Worm (Caenorhabditis elegans) whole organism, L1 larva: ENCODE data around the gene ZC412.10.

Source experiments
- C04F5.9 ChIP-seq: sonication (generic microtip); optimal IDR thresholded peaks from 2 replicates; lab custom pipeline; 2016; ENCODE audit warnings: missing genetic modification characterization, missing compliant biosample characterization
- ama-1 ChIP-seq: fragments of 150-350 bp; optimal IDR thresholded peaks from 2 replicates; lab custom pipeline; 2014
- blmp-1 ChIP-seq: fragments of 150-350 bp; optimal IDR thresholded peaks from 2 replicates; lab custom pipeline; 2014; ENCODE audit warnings: missing biosample characterization, missing genetic modification characterization
- ceh-63 ChIP-seq: fragments of 200-800 bp; sonication (Bioruptor generic); optimal IDR thresholded peaks from 2 replicates; lab custom pipeline; 2018; ENCODE audit warnings: mild to moderate bottlenecking, missing genetic modification characterization, missing compliant biosample characterization
- ceh-82 ChIP-seq, 3 experiments: fragments of 150-350 bp in 1 of 3; sonication (generic microtip) in 2 of 3; optimal IDR thresholded peaks; 2 replicates each; lab custom pipeline; 2014 to 2017; ENCODE audit warnings: missing biosample characterization in 3 of 3, missing genetic modification characterization in 3 of 3
- efl-1 ChIP-seq, 4 experiments: fragments of 150-350 bp; optimal IDR thresholded peaks in 3 of 4; peaks in 1 of 4; 1 replicate in 1 of 4; 2 replicates in 3 of 4; lab custom pipeline; 2014; ENCODE audit warnings: missing biosample characterization in 2 of 4, missing genetic modification characterization in 2 of 4, missing genetic modification reagents in 2 of 4
- efl-3 ChIP-seq: fragments of 200-800 bp; sonication (Bioruptor generic); optimal IDR thresholded peaks from 2 replicates; lab custom pipeline; 2018; ENCODE audit warnings: mild to moderate bottlenecking, missing genetic modification characterization, missing compliant biosample characterization
- egl-27 ChIP-seq, 2 experiments: fragments of 150-350 bp in 1 of 2; sonication (generic microtip); optimal IDR thresholded peaks; 3 replicates each; lab custom pipeline; 2017 to 2018; ENCODE audit warnings: missing biosample characterization in 2 of 2, missing genetic modification characterization in 2 of 2, missing genetic modification reagents in 2 of 2
- elt-2 ChIP-seq: sonication (generic microtip); optimal IDR thresholded peaks from 2 replicates; lab custom pipeline; 2016; ENCODE audit warnings: missing genetic modification characterization, mild to moderate bottlenecking, inconsistent platforms, missing compliant biosample characterization, missing genetic modification reagents
- ets-5 ChIP-seq: fragments of 200-800 bp; sonication (Bioruptor generic); IDR thresholded peaks from 2 replicates; pipeline ENCODE4 v1.3.6; 2022; ENCODE audit warnings: missing genetic modification characterization, missing compliant biosample characterization
- fkh-4 ChIP-seq: sonication (generic microtip); optimal IDR thresholded peaks from 2 replicates; lab custom pipeline; 2016; ENCODE audit warnings: missing compliant biosample characterization, missing genetic modification characterization, borderline replicate concordance
- fkh-8 ChIP-seq: sonication (generic microtip); optimal IDR thresholded peaks from 2 replicates; lab custom pipeline; 2016; ENCODE audit warnings: mild to moderate bottlenecking, missing genetic modification characterization, missing compliant biosample characterization
- hlh-17 ChIP-seq: fragments of 200-800 bp; sonication (Bioruptor generic); optimal IDR thresholded peaks from 2 replicates; lab custom pipeline; 2018; ENCODE audit warnings: missing genetic modification characterization, mild to moderate bottlenecking, missing compliant biosample characterization, moderate library complexity, borderline replicate concordance
- hlh-4 ChIP-seq: sonication (generic microtip); optimal IDR thresholded peaks from 2 replicates; lab custom pipeline; 2016; ENCODE audit warnings: mild to moderate bottlenecking, missing genetic modification characterization, missing compliant biosample characterization
- isw-1 ChIP-seq: fragments of 200-800 bp; sonication (Bioruptor generic); IDR thresholded peaks from 2 replicates; pipeline ENCODE4 v1.3.6; 2022; ENCODE audit warnings: missing genetic modification characterization, missing compliant biosample characterization
- lin-13 ChIP-seq: fragments of 150-350 bp; optimal IDR thresholded peaks from 2 replicates; lab custom pipeline; 2014; ENCODE audit warnings: missing biosample characterization, missing genetic modification reagents, missing genetic modification characterization
- lin-14 ChIP-seq: fragments of 200-800 bp; sonication (Bioruptor generic); optimal IDR thresholded peaks from 2 replicates; lab custom pipeline; 2018; ENCODE audit warnings: mild to moderate bottlenecking, missing genetic modification characterization, moderate library complexity, missing compliant biosample characterization
- lin-35 ChIP-seq, 2 experiments: fragments of 150-350 bp; optimal IDR thresholded peaks; 2 replicates each; lab custom pipeline; 2014; ENCODE audit warnings: missing biosample characterization in 2 of 2, missing genetic modification characterization in 2 of 2, missing genetic modification reagents in 2 of 2
- lin-39 ChIP-seq: fragments of 150-350 bp; optimal IDR thresholded peaks from 2 replicates; lab custom pipeline; 2014; ENCODE audit warnings: missing biosample characterization, missing genetic modification reagents, missing genetic modification characterization
- lsy-2 ChIP-seq, 2 experiments: fragments of 150-350 bp; optimal IDR thresholded peaks; 2 replicates each; lab custom pipeline; 2014; ENCODE audit warnings: missing biosample characterization in 2 of 2, missing genetic modification characterization in 2 of 2
- mdl-1 ChIP-seq, 2 experiments: fragments of 150-350 bp; optimal IDR thresholded peaks; 2 replicates each; lab custom pipeline; 2014 to 2017; ENCODE audit warnings: missing biosample characterization in 2 of 2, missing genetic modification characterization in 2 of 2, inconsistent platforms in 1 of 2
- mef-2 ChIP-seq: fragments of 150-350 bp; optimal IDR thresholded peaks from 2 replicates; lab custom pipeline; 2014; ENCODE audit warnings: missing biosample characterization, missing genetic modification characterization
- nhr-19 ChIP-seq: fragments of 200-800 bp; sonication (Bioruptor generic); conservative IDR thresholded peaks from 2 replicates; pipeline ENCODE4 v1.3.6; 2022; ENCODE audit warnings: missing genetic modification characterization, missing compliant biosample characterization
- nhr-20 ChIP-seq: sonication (generic microtip); optimal IDR thresholded peaks from 2 replicates; lab custom pipeline; 2016; ENCODE audit warnings: mild to moderate bottlenecking, missing genetic modification characterization, missing compliant biosample characterization
- nhr-47 ChIP-seq: sonication (generic microtip); optimal IDR thresholded peaks from 2 replicates; lab custom pipeline; 2016; ENCODE audit warnings: mild to moderate bottlenecking, missing genetic modification characterization, moderate library complexity, missing compliant biosample characterization
- nhr-71 ChIP-seq: sonication (generic microtip); optimal IDR thresholded peaks from 2 replicates; lab custom pipeline; 2016; ENCODE audit warnings: mild to moderate bottlenecking, missing genetic modification characterization, moderate library complexity, missing compliant biosample characterization
- nhr-85 ChIP-seq: sonication (generic microtip); peaks from one replicate; lab custom pipeline; 2016; ENCODE audit warnings: missing genetic modification characterization, inconsistent platforms, missing compliant biosample characterization
- nhr-90 ChIP-seq: sonication (generic microtip); optimal IDR thresholded peaks from 2 replicates; lab custom pipeline; 2016; ENCODE audit warnings: mild to moderate bottlenecking, missing genetic modification characterization, missing compliant biosample characterization; ENCODE audit not compliant: poor library complexity
- rnt-1 ChIP-seq: sonication (generic microtip); optimal IDR thresholded peaks from 2 replicates; lab custom pipeline; 2016; ENCODE audit warnings: mild to moderate bottlenecking, missing genetic modification characterization, moderate library complexity, missing compliant biosample characterization
- skn-1 ChIP-seq: fragments of 150-350 bp; optimal IDR thresholded peaks from 2 replicates; lab custom pipeline; 2014; ENCODE audit warnings: missing biosample characterization, missing genetic modification characterization
- snu-23 ChIP-seq: sonication (generic microtip); optimal IDR thresholded peaks from 2 replicates; lab custom pipeline; 2016; ENCODE audit warnings: missing genetic modification characterization, missing compliant biosample characterization
- sox-4 ChIP-seq: sonication (generic microtip); optimal IDR thresholded peaks from 2 replicates; lab custom pipeline; 2016; ENCODE audit warnings: missing genetic modification characterization, missing compliant biosample characterization
- swsn-7 ChIP-seq: sonication (generic microtip); optimal IDR thresholded peaks from 2 replicates; lab custom pipeline; 2016; ENCODE audit warnings: missing genetic modification characterization, missing compliant biosample characterization
- tbx-2 ChIP-seq: sonication (generic microtip); optimal IDR thresholded peaks from 2 replicates; lab custom pipeline; 2016; ENCODE audit warnings: missing genetic modification characterization, missing compliant biosample characterization
- unc-130 ChIP-seq: fragments of 150-350 bp; optimal IDR thresholded peaks from 2 replicates; lab custom pipeline; 2017; ENCODE audit warnings: missing biosample characterization, missing genetic modification characterization, inconsistent platforms
- unc-86 ChIP-seq: sonication (generic microtip); optimal IDR thresholded peaks from 2 replicates; lab custom pipeline; 2016; ENCODE audit warnings: missing genetic modification characterization, missing compliant biosample characterization
- unc-98 ChIP-seq: fragments of 200-800 bp; sonication (Bioruptor generic); IDR thresholded peaks from 2 replicates; pipeline ENCODE4 v1.3.6; 2022; ENCODE audit warnings: missing genetic modification characterization, missing compliant biosample characterization
- xbp-1 ChIP-seq: sonication (generic microtip); optimal IDR thresholded peaks from 2 replicates; lab custom pipeline; 2016; ENCODE audit warnings: missing genetic modification characterization, missing compliant biosample characterization
- zag-1 ChIP-seq: fragments of 150-350 bp; optimal IDR thresholded peaks from 2 replicates; lab custom pipeline; 2014; ENCODE audit warnings: missing biosample characterization, missing genetic modification characterization
- zip-4 ChIP-seq: fragments of 200-800 bp; sonication (Bioruptor generic); optimal IDR thresholded peaks from 2 replicates; lab custom pipeline; 2018; ENCODE audit warnings: mild to moderate bottlenecking, missing genetic modification characterization, moderate library complexity, missing compliant biosample characterization
- ztf-4 ChIP-seq: fragments of 150-350 bp; optimal IDR thresholded peaks from 2 replicates; lab custom pipeline; 2014; ENCODE audit warnings: missing biosample characterization, missing genetic modification characterization

The ZC412.10 gene

ce11 chrV:14855626-14856025 is 21.0 kb downstream of the ZC412.10 start (continued):
- TF ChIP-seq nhr-20 (tag; lab: Kevin White, UChicago) = peak; percentile 41
- TF ChIP-seq ztf-4 (tag; lab: Kevin White, UChicago) = no peak
- peak; percentile 1 for TF ChIP-seq zip-4
- peak; percentile 47 for TF ChIP-seq unc-130 (tag; lab: Kevin White, UChicago)
- no peak for TF ChIP-seq skn-1 (tag; lab: Kevin White, UChicago)
- no peak for TF ChIP-seq nhr-71 (tag; lab: Kevin White, UChicago)
- no peak for TF ChIP-seq ama-1 (lab: Kevin White, UChicago)
- no peak for TF ChIP-seq lin-39 (tag; lab: Kevin White, UChicago)
- TF ChIP-seq mef-2 = no peak
- no peak for TF ChIP-seq hlh-17
- peak; percentile 6 for TF ChIP-seq swsn-7 (tag; lab: Kevin White, UChicago)
- TF ChIP-seq efl-3 = no peak
- TF ChIP-seq nhr-90 (tag; lab: Kevin White, UChicago) = peak; percentile 55
- TF ChIP-seq sox-4 (tag; lab: Kevin White, UChicago) = no peak
- TF ChIP-seq ceh-82 (tag; optimal IDR thresholded peaks at IDR 0.05; lab: Kevin White, UChicago) = no peak
- TF ChIP-seq lsy-2 (tag; optimal IDR thresholded peaks at IDR 0.05; lab: Kevin White, UChicago) = no peak
- TF ChIP-seq fkh-4 = no peak
- peak; percentile 55 for TF ChIP-seq snu-23 (GFP tag; lab: Kevin White, UChicago)
- TF ChIP-seq mdl-1 (tag; optimal IDR thresholded peaks at IDR 0.05; lab: Kevin White, UChicago) = no peak
- TF ChIP-seq ets-5 (GFP tag; lab: Robert Waterston, UW) = no peak
- no peak for TF ChIP-seq nhr-85 (tag; lab: Kevin White, UChicago)
- no peak for TF ChIP-seq lin-13

DNA sequence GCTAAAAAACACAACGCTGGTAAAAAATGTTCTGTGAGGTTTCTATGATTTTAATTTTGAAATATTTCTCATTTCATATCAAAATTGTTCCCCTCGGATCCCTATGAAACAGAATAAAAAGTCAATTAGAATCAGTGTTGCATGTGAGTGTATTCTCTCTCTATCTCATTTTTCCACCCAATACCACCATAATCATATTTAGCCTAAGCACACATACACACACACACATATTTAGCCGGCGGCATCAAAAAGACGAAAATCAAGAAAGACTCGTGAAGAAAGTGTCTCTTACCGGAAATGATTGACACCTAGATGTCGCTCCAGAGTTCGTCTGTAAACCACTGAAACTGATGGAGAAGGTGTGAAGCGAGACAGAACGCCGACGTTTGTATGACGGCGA is 22.4 kb downstream of the ZC412.10 start:
- TF ChIP-seq lin-14 = peak; percentile 30
- no peak for TF ChIP-seq hlh-4 (tag; lab: Kevin White, UChicago)

- no peak for TF ChIP-seq egl-27 (tag; optimal IDR thresholded peaks at IDR 0.05; lab: Kevin White, UChicago)
Observed at ce11 chrV:14853739-14854138, 22.9 kb downstream of the ZC412.10 start.

ce11 chrV:14852620-14853019 is 24.0 kb downstream of the ZC412.10 start:
- TF ChIP-seq tbx-2 (tag; lab: Kevin White, UChicago) = peak; percentile 5
- no peak for TF ChIP-seq efl-1 (optimal IDR thresholded peaks at IDR 0.05; lab: Kevin White, UChicago)
- TF ChIP-seq efl-1 (GFP tag; optimal IDR thresholded peaks at IDR 0.05 in 1 of 2; lab: Kevin White, UChicago) = peak in 1 of 2 experiments; percentile 70
- no peak for TF ChIP-seq unc-98 (GFP tag; lab: Robert Waterston, UW)
- peak; percentile 55 for TF ChIP-seq lin-14

DNA sequence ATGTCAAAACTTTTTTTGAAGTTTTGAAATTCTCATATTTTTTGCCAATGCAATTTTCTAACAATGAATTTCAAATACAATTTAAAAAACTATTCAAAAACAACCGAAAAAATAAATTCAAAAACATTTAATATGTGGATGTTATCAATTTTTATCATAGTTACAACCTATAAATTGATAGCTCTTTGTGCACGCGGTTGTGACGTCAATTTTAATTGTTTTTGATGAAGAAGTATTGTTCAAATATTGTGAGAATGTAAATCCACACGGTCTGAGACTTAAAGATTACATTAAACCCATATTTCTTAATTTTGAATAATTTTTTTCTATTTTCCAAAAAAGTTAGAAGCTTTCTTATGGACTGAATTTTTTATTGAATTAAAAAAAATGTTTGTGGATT is 24.7 kb downstream of the ZC412.10 start:
- TF ChIP-seq lin-35 (GFP tag; optimal IDR thresholded peaks at IDR 0.05; lab: Kevin White, UChicago) (peak in 1 of 2 experiments; percentile 19), elt-2 (tag; lab: Kevin White, UChicago) (peak; percentile 32), mef-2 (no peak)

DNA sequence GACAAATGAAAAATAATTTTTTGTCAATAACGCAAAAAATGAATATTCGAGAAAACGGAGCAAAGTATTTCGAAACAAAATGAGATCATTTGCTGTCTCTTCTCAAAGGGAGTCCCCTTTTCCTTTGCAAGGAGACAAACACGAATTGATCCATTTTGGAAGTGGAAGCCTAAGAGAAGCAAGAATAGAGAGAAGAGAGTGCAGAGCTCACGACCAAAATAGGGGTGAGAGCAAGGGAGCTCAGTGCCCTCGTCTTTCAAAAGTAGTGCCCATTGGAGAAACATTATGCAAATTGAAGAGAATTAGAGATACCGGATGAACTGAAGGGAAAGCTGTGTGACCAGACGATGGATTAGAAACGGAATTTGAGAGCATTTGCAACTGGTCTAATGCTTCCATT is 25.4 kb downstream of the ZC412.10 start:
- TF ChIP-seq zag-1 (peak; percentile 44), lin-14 (peak; percentile 84), nhr-71 (tag; lab: Kevin White, UChicago) (peak; percentile 45), ceh-63 (GFP tag; lab: Kevin White, UChicago) (no peak), lsy-2 (tag; optimal IDR thresholded peaks at IDR 0.05; lab: Kevin White, UChicago) (peak in 1 of 2 experiments; percentile 12), rnt-1 (tag; lab: Kevin White, UChicago) (peak; percentile 10), unc-98 (GFP tag; lab: Robert Waterston, UW) (no peak), unc-130 (tag; lab: Kevin White, UChicago) (no peak), nhr-47 (tag; lab: Kevin White, UChicago) (peak; percentile 45), swsn-7 (tag; lab: Kevin White, UChicago) (peak; percentile 1), fkh-8 (tag; lab: Kevin White, UChicago) (peak; percentile 37), ztf-4 (tag; lab: Kevin White, UChicago) (no peak), isw-1 (GFP tag; lab: Robert Waterston, UW) (peak; percentile 19; the same call in 1 of the 2 replicates), xbp-1 (tag; lab: Kevin White, UChicago) (peak; percentile 9), ceh-82 (tag; optimal IDR thresholded peaks at IDR 0.05; lab: Kevin White, UChicago) (peak in 2 of 3 experiments; percentile 12 to 45), lin-35 (GFP tag; optimal IDR thresholded peaks at IDR 0.05; lab: Kevin White, UChicago) (peak in 1 of 2 experiments; percentile 40), sox-4 (tag; lab: Kevin White, UChicago) (no peak), tbx-2 (tag; lab: Kevin White, UChicago) (peak; percentile 53), efl-1 (optimal IDR thresholded peaks at IDR 0.05; lab: Kevin White, UChicago) (peak in 1 of 2 experiments; percentile 29), efl-1 (GFP tag; optimal IDR thresholded peaks at IDR 0.05 in 1 of 2; lab: Kevin White, UChicago) (no peak), unc-86 (tag; lab: Kevin White, UChicago) (peak; percentile 2), blmp-1 (tag; lab: Kevin White, UChicago) (no peak), nhr-19 (no peak), C04F5.9 (no peak)
